Fruit fly (Drosophila melanogaster) whole organism, embryonic: Measurements from ENCODE around the gene ca.

Source experiments
- B-H1 ChIP-seq: fragments of 200-800 bp; sonication (Bioruptor generic); IDR thresholded peaks from 3 replicates; pipeline ENCODE4 v1.3.6; 2022; ENCODE audit warnings: missing biosample characterization, missing genetic modification characterization
- CG10267 ChIP-seq: fragments of 200-800 bp; sonication (Bioruptor generic); optimal IDR thresholded peaks from 2 replicates; lab custom pipeline; 2018; ENCODE audit warnings: missing biosample characterization, mild to moderate bottlenecking, missing genetic modification characterization, moderate library complexity
- CG11560 ChIP-seq: fragments of 200-800 bp; sonication (Bioruptor generic); IDR thresholded peaks from 3 replicates; pipeline ENCODE4 v1.3.6; 2022; ENCODE audit warnings: missing biosample characterization, missing genetic modification characterization
- CG11723 ChIP-seq: fragments of 200-800 bp; sonication (Bioruptor generic); optimal IDR thresholded peaks from 2 replicates; lab custom pipeline; 2017; ENCODE audit warnings: missing biosample characterization, mild to moderate bottlenecking, missing genetic modification characterization
- CG13894 ChIP-seq: fragments of 200-800 bp; sonication (Bioruptor generic); optimal IDR thresholded peaks from 3 replicates; lab custom pipeline; 2018; ENCODE audit warnings: missing biosample characterization, mild to moderate bottlenecking, missing genetic modification characterization, moderate library complexity
- CG14860 ChIP-seq: fragments of 200-800 bp; sonication (Bioruptor generic); IDR thresholded peaks from 3 replicates; pipeline ENCODE4 v1.3.6; 2022; ENCODE audit warnings: missing biosample characterization, missing genetic modification characterization; ENCODE audit not compliant: partially characterized antibody
- CG15073 ChIP-seq: fragments of 200-800 bp; sonication (Bioruptor generic); optimal IDR thresholded peaks from 2 replicates; lab custom pipeline; 2016; ENCODE audit warnings: missing biosample characterization, missing genetic modification characterization
- CG1603 ChIP-seq: fragments of 200-800 bp; sonication (Bioruptor generic); optimal IDR thresholded peaks from 2 replicates; lab custom pipeline; 2019; ENCODE audit warnings: missing biosample characterization, mild to moderate bottlenecking, missing genetic modification characterization, moderate library complexity
- CG17186 ChIP-seq: fragments of 200-800 bp; sonication (Bioruptor generic); optimal IDR thresholded peaks from 3 replicates; lab custom pipeline; 2017; ENCODE audit warnings: missing biosample characterization, missing genetic modification reagents, missing genetic modification characterization
- CG17328 ChIP-seq: fragments of 200-800 bp; sonication (Bioruptor generic); IDR thresholded peaks from 2 replicates; pipeline ENCODE4 v1.3.6; 2022; ENCODE audit warnings: missing biosample characterization, missing genetic modification characterization
- CG17802 ChIP-seq: fragments of 200-800 bp; sonication (Bioruptor generic); optimal IDR thresholded peaks from 2 replicates; lab custom pipeline; 2018; ENCODE audit warnings: missing biosample characterization, mild to moderate bottlenecking, missing genetic modification characterization, moderate library complexity
- CG30403 ChIP-seq: fragments of 200-800 bp; sonication (Bioruptor generic); optimal IDR thresholded peaks from 3 replicates; lab custom pipeline; 2016; ENCODE audit warnings: missing biosample characterization, missing genetic modification characterization
- CG32532 ChIP-seq: fragments of 200-800 bp; sonication (Bioruptor generic); IDR thresholded peaks from 2 replicates; pipeline ENCODE4 v1.3.6; 2022; ENCODE audit warnings: missing biosample characterization, missing genetic modification characterization
- CG33557 ChIP-seq: fragments of 200-800 bp; sonication (Bioruptor generic); optimal IDR thresholded peaks from 2 replicates; lab custom pipeline; 2019; ENCODE audit warnings: missing biosample characterization, mild to moderate bottlenecking, missing genetic modification characterization, moderate library complexity
- CG6175 ChIP-seq: fragments of 200-800 bp; sonication (Bioruptor generic); IDR thresholded peaks from 3 replicates; pipeline ENCODE4 v1.3.6; 2022; ENCODE audit warnings: missing biosample characterization, missing genetic modification characterization
- CG7839 ChIP-seq: fragments of 200-800 bp; sonication (Bioruptor generic); optimal IDR thresholded peaks from 3 replicates; lab custom pipeline; 2018; ENCODE audit warnings: missing biosample characterization, mild to moderate bottlenecking, missing genetic modification characterization, moderate library complexity
- CG9817 ChIP-seq: fragments of 200-800 bp; sonication (Bioruptor generic); optimal IDR thresholded peaks from 2 replicates; lab custom pipeline; 2018; ENCODE audit warnings: missing biosample characterization, mild to moderate bottlenecking, missing genetic modification characterization, moderate library complexity
- Dfd ChIP-seq, 2 experiments: fragments of >200 bp; optimal IDR thresholded peaks; 2 replicates each; lab custom pipeline; 2017; ENCODE audit warnings: missing biosample characterization in 2 of 2, missing genetic modification characterization in 2 of 2
- Dref ChIP-seq: fragments of 200-800 bp; sonication (Bioruptor generic); IDR thresholded peaks from 2 replicates; pipeline ENCODE4 v1.3.6; 2022; ENCODE audit warnings: missing biosample characterization, missing genetic modification characterization
- Drgx ChIP-seq: fragments of 200-800 bp; sonication (Bioruptor generic); IDR thresholded peaks from 2 replicates; pipeline ENCODE4 v1.3.6; 2022; ENCODE audit warnings: missing biosample characterization, missing genetic modification characterization
- HLH3B ChIP-seq: fragments of 200-800 bp; sonication (Bioruptor generic); IDR thresholded peaks from 2 replicates; pipeline ENCODE4 v1.3.6; 2022; ENCODE audit warnings: missing biosample characterization, missing genetic modification characterization
- HLH4C ChIP-seq: fragments of 200-800 bp; sonication (Bioruptor generic); IDR thresholded peaks from 3 replicates; pipeline ENCODE4 v1.3.6; 2022; ENCODE audit warnings: missing biosample characterization, missing genetic modification characterization; ENCODE audit not compliant: partially characterized antibody
- Hmx ChIP-seq: fragments of 200-800 bp; sonication (Bioruptor generic); optimal IDR thresholded peaks from 2 replicates; lab custom pipeline; 2016; ENCODE audit warnings: missing biosample characterization, missing genetic modification characterization
- Hr51 ChIP-seq, 2 experiments: fragments of 200-800 bp; sonication (Bioruptor generic); optimal IDR thresholded peaks; 2 replicates in 1 of 2; 3 replicates in 1 of 2; lab custom pipeline; 2016 to 2018; ENCODE audit warnings: missing biosample characterization in 2 of 2, missing genetic modification characterization in 2 of 2, mild to moderate bottlenecking in 1 of 2, moderate library complexity in 1 of 2
- Med ChIP-seq: fragments of 200-800 bp; sonication (Bioruptor generic); peaks from one replicate; lab custom pipeline; 2016; ENCODE audit warnings: missing biosample characterization, missing genetic modification characterization, mild to moderate bottlenecking, inconsistent platforms, moderate library complexity
- Oaz ChIP-seq: fragments of 200-800 bp; sonication (Bioruptor generic); IDR thresholded peaks from 2 replicates; pipeline ENCODE4 v1.3.6; 2022; ENCODE audit warnings: missing biosample characterization, missing genetic modification characterization
- Oli ChIP-seq: fragments of 200-800 bp; sonication (Bioruptor generic); optimal IDR thresholded peaks from 2 replicates; lab custom pipeline; 2018; ENCODE audit warnings: missing biosample characterization, mild to moderate bottlenecking, missing genetic modification characterization, moderate library complexity
- Opbp ChIP-seq: fragments of 200-800 bp; sonication (Bioruptor generic); IDR thresholded peaks from 3 replicates; pipeline ENCODE4 v1.3.6; 2022; ENCODE audit warnings: missing biosample characterization, missing genetic modification characterization; ENCODE audit not compliant: partially characterized antibody
- Sox102F ChIP-seq: fragments of 200-800 bp; sonication (Bioruptor generic); optimal IDR thresholded peaks from 2 replicates; lab custom pipeline; 2018; ENCODE audit warnings: missing biosample characterization, mild to moderate bottlenecking, missing genetic modification characterization, moderate library complexity
- Sry-β ChIP-seq: fragments of 200-800 bp; sonication (Bioruptor generic); optimal IDR thresholded peaks from 2 replicates; lab custom pipeline; 2018; ENCODE audit warnings: missing biosample characterization, mild to moderate bottlenecking, missing genetic modification characterization, moderate library complexity
- Sry-δ ChIP-seq: fragments of 200-800 bp; sonication (Bioruptor generic); optimal IDR thresholded peaks from 2 replicates; lab custom pipeline; 2016; ENCODE audit warnings: missing biosample characterization, missing genetic modification characterization
- Ssrp ChIP-seq: fragments of 200-800 bp; sonication (Bioruptor generic); optimal IDR thresholded peaks from 2 replicates; lab custom pipeline; 2018; ENCODE audit warnings: missing biosample characterization, mild to moderate bottlenecking, missing genetic modification characterization, moderate library complexity
- Stat92E ChIP-seq, 3 experiments: fragments of >200 bp in 2 of 3; fragments of 200-800 bp in 1 of 3; sonication (Bioruptor generic) in 1 of 3; optimal IDR thresholded peaks; 2 replicates each; lab custom pipeline; 2017 to 2019; ENCODE audit warnings: missing biosample characterization in 3 of 3, missing genetic modification characterization in 3 of 3, mild to moderate bottlenecking in 1 of 3, moderate library complexity in 1 of 3
- ash1 ChIP-seq: fragments of 200-800 bp; sonication (Bioruptor generic); optimal IDR thresholded peaks from 2 replicates; lab custom pipeline; 2018; ENCODE audit warnings: missing biosample characterization, mild to moderate bottlenecking, missing genetic modification characterization
- bcd ChIP-seq: fragments of 200-800 bp; sonication (Bioruptor generic); optimal IDR thresholded peaks from 2 replicates; lab custom pipeline; 2017; ENCODE audit warnings: missing biosample characterization, mild to moderate bottlenecking, missing genetic modification characterization
- dan ChIP-seq: fragments of 200-800 bp; sonication (Bioruptor generic); IDR thresholded peaks from 2 replicates; pipeline ENCODE4 v1.3.6; 2022; ENCODE audit warnings: missing biosample characterization, missing genetic modification characterization
- dysf ChIP-seq: fragments of 200-800 bp; sonication (Bioruptor generic); IDR thresholded peaks from 3 replicates; pipeline ENCODE4 v1.3.6; 2022; ENCODE audit warnings: missing biosample characterization, missing genetic modification characterization
- eve ChIP-seq, 2 experiments: fragments of >200 bp; optimal IDR thresholded peaks; 2 replicates each; lab custom pipeline; 2017; ENCODE audit warnings: missing biosample characterization in 2 of 2, missing genetic modification characterization in 2 of 2
- gem ChIP-seq: fragments of 200-800 bp; sonication (Bioruptor generic); optimal IDR thresholded peaks from 2 replicates; lab custom pipeline; 2019; ENCODE audit warnings: missing biosample characterization, mild to moderate bottlenecking, missing genetic modification characterization, moderate library complexity
- gt ChIP-seq: fragments of 200-800 bp; sonication (Bioruptor generic); IDR thresholded peaks from 2 replicates; pipeline ENCODE4 v1.3.6; 2022; ENCODE audit warnings: missing biosample characterization, missing genetic modification characterization
- hkb ChIP-seq, 2 experiments: fragments of 200-800 bp in 1 of 2; fragments of >200 bp in 1 of 2; sonication (Bioruptor generic) in 1 of 2; IDR thresholded peaks in 1 of 2; optimal IDR thresholded peaks in 1 of 2; 2 replicates each; pipeline versions ENCODE4 v1.3.6 to Lab custom; 2017 to 2022; ENCODE audit warnings: missing biosample characterization in 1 of 2, missing genetic modification characterization in 1 of 2
- phol ChIP-seq: fragments of 200-800 bp; sonication (Bioruptor generic); optimal IDR thresholded peaks from 3 replicates; lab custom pipeline; 2018; ENCODE audit warnings: missing biosample characterization, mild to moderate bottlenecking, missing genetic modification characterization, moderate library complexity
- row ChIP-seq: fragments of 200-800 bp; sonication (Bioruptor generic); IDR thresholded peaks from 3 replicates; pipeline ENCODE4 v1.3.6; 2022; ENCODE audit warnings: missing biosample characterization, missing genetic modification characterization
- sens ChIP-seq: fragments of 200-800 bp; sonication (Bioruptor generic); peaks from one replicate; lab custom pipeline; 2016; ENCODE audit warnings: missing biosample characterization, missing genetic modification characterization
- unpg ChIP-seq: fragments of 200-800 bp; sonication (Bioruptor generic); optimal IDR thresholded peaks from 3 replicates; lab custom pipeline; 2018; ENCODE audit warnings: missing biosample characterization, mild to moderate bottlenecking, missing genetic modification characterization, moderate library complexity

Gene ca

dm6 chr3R:29757681-29758080 is 48.9 kb upstream of the ca start:
- TF ChIP-seq unpg: peak; percentile 3
- peak in 1 of 2 experiments; percentile 6 for TF ChIP-seq Hr51 (GFP tag; optimal IDR thresholded peaks at IDR 0.05; lab: Kevin White, UChicago)
- TF ChIP-seq Sox102F (GFP tag; lab: Kevin White, UChicago): peak; percentile 3
- peak; percentile 35 for TF ChIP-seq gem
- peak; percentile 44 for TF ChIP-seq sens
- no peak for TF ChIP-seq CG9817 (tag; lab: Kevin White, UChicago)
- peak; percentile 21 for TF ChIP-seq Oli
- TF ChIP-seq Drgx (GFP tag; lab: Robert Waterston, UW): peak; percentile 25; the same call in 1 of the 2 replicates
- TF ChIP-seq phol (tag; lab: Kevin White, UChicago): no peak
- TF ChIP-seq Sry-β (GFP tag; lab: Kevin White, UChicago): peak; percentile 44
- no peak for TF ChIP-seq CG33557 (GFP tag; lab: Kevin White, UChicago)
- TF ChIP-seq row (GFP tag; lab: Robert Waterston, UW): peak; percentile 29; the same call in 1 of the 3 replicates
- peak; percentile 5 for TF ChIP-seq CG7839 (tag; lab: Kevin White, UChicago)
- TF ChIP-seq Ssrp (tag; lab: Kevin White, UChicago): peak; percentile 2

DNA sequence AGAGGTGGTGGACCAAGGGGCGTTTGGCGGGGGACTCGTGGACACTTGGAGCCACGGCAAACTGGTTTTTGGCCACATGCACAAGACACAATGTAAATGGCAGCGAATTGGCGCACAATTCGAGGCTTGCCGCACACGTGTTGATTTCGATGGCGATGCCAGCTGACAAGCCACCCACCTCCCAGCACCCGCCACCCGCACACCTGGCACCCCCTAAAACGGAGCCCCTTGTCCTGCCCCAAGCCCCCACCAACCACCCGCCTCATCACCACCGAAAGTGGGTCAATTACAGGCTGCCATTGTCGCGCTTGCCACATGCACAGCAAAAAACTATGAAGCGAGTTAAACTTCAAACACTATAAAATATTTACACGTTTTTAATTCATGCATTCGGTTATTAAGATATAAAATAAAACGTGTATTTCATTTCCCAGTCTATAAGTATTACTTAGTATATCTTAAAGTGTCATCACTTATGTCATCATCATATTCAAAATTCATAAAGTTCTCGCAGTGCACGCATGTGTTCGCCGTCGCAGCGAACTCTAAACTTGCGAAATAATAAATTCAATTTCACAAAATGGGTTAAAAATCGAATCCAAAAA is 48.4 kb upstream of the ca start:
- TF ChIP-seq Oaz (0 out of 2 replicates have a peak, but pooled peaks have one; percentile 25), dan (GFP tag; lab: Robert Waterston, UW) (0 out of 2 replicates have a peak, but pooled peaks have one; percentile 4), Dref (GFP tag; lab: Robert Waterston, UW) (0 out of 2 replicates have a peak, but pooled peaks have one; percentile 18), hkb (optimal IDR thresholded peaks at IDR 0.05; lab: Kevin White, UChicago) (no peak), hkb (GFP tag; IDR thresholded peaks at IDR 0.05; lab: Robert Waterston, UW) (0 out of 2 replicates have a peak, but pooled peaks have one; percentile 20), Sry-δ (GFP tag; lab: Kevin White, UChicago) (no peak), CG11560 (tag; lab: Robert Waterston, UW) (no peak), Stat92E (GFP tag; optimal IDR thresholded peaks at IDR 0.05; lab: Kevin White, UChicago) (no peak), Dfd (GFP tag; optimal IDR thresholded peaks at IDR 0.05; lab: Kevin White, UChicago) (no peak), CG17328 (GFP tag; lab: Robert Waterston, UW) (0 out of 2 replicates have a peak, but pooled peaks have one; percentile 35), CG10267 (tag; lab: Kevin White, UChicago) (no peak), sens (peak; percentile 25), Hmx (GFP tag; lab: Kevin White, UChicago) (no peak), Hr51 (GFP tag; optimal IDR thresholded peaks at IDR 0.05; lab: Kevin White, UChicago) (peak in 1 of 2 experiments; percentile 39), Sox102F (GFP tag; lab: Kevin White, UChicago) (peak; percentile 26), CG17802 (no peak), CG30403 (peak; percentile 31), CG17186 (GFP tag; lab: Kevin White, UChicago) (no peak), CG14860 (GFP tag; lab: Robert Waterston, UW) (no peak), CG15073 (no peak), CG7839 (tag; lab: Kevin White, UChicago) (peak; percentile 33), eve (GFP tag; optimal IDR thresholded peaks at IDR 0.05; lab: Kevin White, UChicago) (no peak), HLH4C (GFP tag; lab: Robert Waterston, UW) (no peak), CG6175 (GFP tag; lab: Robert Waterston, UW) (0 out of 3 replicates have a peak, but pooled peaks have one; percentile 35), HLH3B (peak; percentile 22; the same call in 1 of the 2 replicates), CG13894 (no peak), CG11723 (no peak), ash1 (GFP tag; lab: Kevin White, UChicago) (no peak), gt (GFP tag; lab: Robert Waterston, UW) (no peak), bcd (no peak), dysf (GFP tag; lab: Robert Waterston, UW) (0 out of 3 replicates have a peak, but pooled peaks have one; percentile 8), phol (tag; lab: Kevin White, UChicago) (no peak), B-H1 (GFP tag; lab: Robert Waterston, UW) (no peak), Opbp (no peak), CG32532 (GFP tag; lab: Robert Waterston, UW) (no peak), gem (peak; percentile 43), CG1603 (tag; lab: Kevin White, UChicago) (peak; percentile 22), Med (GFP tag; lab: Kevin White, UChicago) (peak; percentile 15)
